Worm (Caenorhabditis elegans) whole organism, young adult: Measurements from ENCODE around the gene T07F12.4.

Experiments
- Y53F4B.3 ChIP-seq: fragments of 200-800 bp; sonication (Bioruptor generic); IDR thresholded peaks from 2 replicates; pipeline ENCODE4 v1.3.6; 2022; ENCODE audit warnings: missing genetic modification reagents, missing genetic modification characterization, missing compliant biosample characterization
- attf-5 ChIP-seq: fragments of 200-800 bp; sonication (Bioruptor generic); optimal IDR thresholded peaks from 2 replicates; lab custom pipeline; 2018; ENCODE audit warnings: mild to moderate bottlenecking, missing genetic modification characterization, missing compliant biosample characterization
- attf-6 ChIP-seq: fragments of 200-800 bp; sonication (Bioruptor generic); IDR thresholded peaks from 2 replicates; pipeline ENCODE4 v1.3.6; 2022; ENCODE audit warnings: missing genetic modification reagents, missing genetic modification characterization, missing compliant biosample characterization
- cebp-1 ChIP-seq, 2 experiments: fragments of 200-800 bp in 1 of 2; sonication (Bioruptor generic) in 1 of 2; sonication (generic microtip) in 1 of 2; IDR thresholded peaks in 1 of 2; optimal IDR thresholded peaks in 1 of 2; 2 replicates each; pipeline versions ENCODE4 v1.3.6 to Lab custom; 2017 to 2022; ENCODE audit warnings: missing compliant biosample characterization in 2 of 2, missing genetic modification characterization in 2 of 2, mild to moderate bottlenecking in 1 of 2, missing genetic modification reagents in 1 of 2, moderate library complexity in 1 of 2
- cebp-2 ChIP-seq: fragments of 200-800 bp; sonication (Bioruptor generic); IDR thresholded peaks from 2 replicates; pipeline ENCODE4 v1.3.6; 2022; ENCODE audit warnings: missing genetic modification characterization, missing compliant biosample characterization
- ceh-91 ChIP-seq: fragments of 200-800 bp; sonication (Bioruptor generic); IDR thresholded peaks from 2 replicates; pipeline ENCODE4 v1.3.6; 2022; ENCODE audit warnings: missing genetic modification reagents, missing genetic modification characterization, missing compliant biosample characterization
- chd-7 ChIP-seq: sonication (generic microtip); optimal IDR thresholded peaks from 2 replicates; lab custom pipeline; 2016; ENCODE audit warnings: mild to moderate bottlenecking, missing genetic modification characterization, moderate library complexity, missing compliant biosample characterization
- let-607 ChIP-seq, 2 experiments: fragments of 200-800 bp in 1 of 2; sonication (Bioruptor generic) in 1 of 2; sonication (generic microtip) in 1 of 2; optimal IDR thresholded peaks; 2 replicates each; lab custom pipeline; 2016 to 2018; ENCODE audit warnings: mild to moderate bottlenecking in 2 of 2, missing compliant biosample characterization in 2 of 2, missing genetic modification characterization in 2 of 2, moderate library complexity in 2 of 2, missing genotype in 1 of 2
- madf-10 ChIP-seq: sonication (generic microtip); optimal IDR thresholded peaks from 2 replicates; lab custom pipeline; 2016; ENCODE audit warnings: mild to moderate bottlenecking, missing genetic modification characterization, missing compliant biosample characterization
- somi-1 ChIP-seq: fragments of 200-800 bp; sonication (Bioruptor generic); optimal IDR thresholded peaks from 2 replicates; lab custom pipeline; 2018; ENCODE audit warnings: mild to moderate bottlenecking, missing genetic modification characterization, missing compliant biosample characterization
- unc-62 ChIP-seq: fragments of 150-350 bp; optimal IDR thresholded peaks from 2 replicates; lab custom pipeline; 2014; ENCODE audit warnings: missing biosample characterization, missing genetic modification reagents, missing genetic modification characterization

DNA sequence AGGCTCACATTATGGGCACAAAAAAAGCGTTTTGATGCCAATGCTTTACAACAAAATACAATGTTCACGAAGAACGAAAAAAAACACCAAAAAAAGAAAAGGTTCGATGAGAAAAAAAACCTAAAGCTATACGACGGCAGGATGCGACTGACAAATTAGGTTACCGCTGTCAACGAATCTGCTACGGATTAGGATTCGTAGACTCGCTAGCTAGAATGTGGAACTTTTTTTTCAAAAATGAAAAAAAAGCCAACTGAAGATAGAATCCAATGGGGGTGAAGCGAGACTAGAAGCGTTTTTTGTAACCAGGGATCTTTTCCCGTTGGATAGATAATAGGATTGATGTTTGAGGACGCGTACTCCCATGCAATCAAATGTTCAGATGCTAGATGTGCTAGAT is 1.4 kb upstream of the T07F12.4 start:
- no peak for TF ChIP-seq madf-10
- TF ChIP-seq chd-7 (tag; lab: Kevin White, UChicago) = no peak
- TF ChIP-seq cebp-2 (GFP tag; lab: Robert Waterston, UW) = no peak
- no peak for TF ChIP-seq somi-1 (GFP tag; lab: Kevin White, UChicago)
- no peak for TF ChIP-seq cebp-1 (GFP tag; IDR thresholded peaks at IDR 0.05; lab: Robert Waterston, UW)
- TF ChIP-seq cebp-1 (tag; optimal IDR thresholded peaks at IDR 0.05; lab: Kevin White, UChicago) = no peak
- no peak for TF ChIP-seq ceh-91
- TF ChIP-seq let-607 (tag; optimal IDR thresholded peaks at IDR 0.05; lab: Kevin White, UChicago) = no peak
- no peak for TF ChIP-seq attf-5 (GFP tag; lab: Kevin White, UChicago)
- TF ChIP-seq attf-6 (GFP tag; lab: Robert Waterston, UW) = no peak
- no peak for TF ChIP-seq unc-62 (GFP tag; lab: Kevin White, UChicago)
- no peak for TF ChIP-seq Y53F4B.3 (GFP tag; lab: Robert Waterston, UW)
